Worm (Caenorhabditis elegans) whole organism, L2 larva: ENCODE data around the gene eif-3.F.

Experiments
- lsy-2 ChIP-seq, 2 experiments: fragments of 150-350 bp in 1 of 2; sonication (generic microtip) in 1 of 2; optimal IDR thresholded peaks; 2 replicates each; lab custom pipeline; 2014 to 2017; ENCODE audit warnings: missing biosample characterization in 2 of 2, missing genetic modification characterization in 2 of 2
- mab-5 ChIP-seq: fragments of 150-350 bp; optimal IDR thresholded peaks from 2 replicates; lab custom pipeline; 2014; ENCODE audit warnings: missing biosample characterization, missing genetic modification characterization
- nhr-237 ChIP-seq: fragments of 150-350 bp; optimal IDR thresholded peaks from 2 replicates; lab custom pipeline; 2014; ENCODE audit warnings: missing biosample characterization, missing genetic modification characterization

- TF ChIP-seq lsy-2 (tag; optimal IDR thresholded peaks at IDR 0.05; lab: Kevin White, UChicago) (peak; percentile 75 to 95), nhr-237 (no peak), mab-5 (tag; lab: Kevin White, UChicago) (peak; percentile 67)
Observed at ce11 chrII:9282787-9283186, 48.7 kb upstream of the eif-3.F start.
